Worm (Caenorhabditis elegans): ENCODE data around the gene wee-1.3.
A peak's percentile ranks its signal among the peaks of the same experiment; 100 is the strongest.

wee-1.3 gene

ce11 chrII:9677470-9677869 is 38.8 kb downstream of the wee-1.3 start (continued):
- no peak for TF ChIP-seq nhr-41 (GFP tag; IDR thresholded peaks at IDR 0.05)
- TF ChIP-seq php-3 (GFP tag; IDR thresholded peaks at IDR 0.05): no peak
- TF ChIP-seq sdz-12 (GFP tag; optimal IDR thresholded peaks at IDR 0.05): no peak
- TF ChIP-seq skn-1 (tag; optimal IDR thresholded peaks at IDR 0.05): no peak
- TF ChIP-seq mep-1 (tag; optimal IDR thresholded peaks at IDR 0.05): no peak

ce11 chrII:9674678-9675077 is 41.6 kb downstream of the wee-1.3 start, which contains the start of gene arc-1:
Gene arc-1, plus strand, starts transcription at chrII:9674978.
- no peak for TF ChIP-seq set-16 (GFP tag; IDR thresholded peaks at IDR 0.05)
- TF ChIP-seq tra-1 (GFP tag; IDR thresholded peaks at IDR 0.05): no peak
- TF ChIP-seq mxl-3 (GFP tag; optimal IDR thresholded peaks at IDR 0.05): no peak
- TF ChIP-seq spr-3 (GFP tag; optimal IDR thresholded peaks at IDR 0.05): no peak
- TF ChIP-seq R02D3.7 (tag; optimal IDR thresholded peaks at IDR 0.05): no peak
- TF ChIP-seq mxl-2 (GFP tag; conservative IDR thresholded peaks at IDR 0.05): no peak
- TF ChIP-seq nhr-41 (GFP tag; IDR thresholded peaks at IDR 0.05): no peak

ce11 chrII:9671308-9671707 is 45.0 kb downstream of the wee-1.3 start, which contains the start of gene ZK1320.7:
Gene ZK1320.7, plus strand, starts transcription at chrII:9671608.
- TF ChIP-seq Y5F2A.4 (GFP tag; optimal IDR thresholded peaks at IDR 0.05): no peak
- no peak for TF ChIP-seq ceh-28 (tag; optimal IDR thresholded peaks at IDR 0.05)

ce11 chrII:9668959-9669358 is 47.3 kb downstream of the wee-1.3 start, which contains the start of gene taf-8:
Gene taf-8, plus strand, starts transcription at chrII:9669318.
- TF ChIP-seq fkh-10 (GFP tag; optimal IDR thresholded peaks at IDR 0.05): peak; percentile 26
- no peak for TF ChIP-seq unc-130 (GFP tag; optimal IDR thresholded peaks at IDR 0.05)
- no peak for TF ChIP-seq nhr-10 (tag; optimal IDR thresholded peaks at IDR 0.05)
- no peak for TF ChIP-seq lin-39 (tag; optimal IDR thresholded peaks at IDR 0.05)
- TF ChIP-seq ZK546.5 (tag; optimal IDR thresholded peaks at IDR 0.05): no peak
- no peak for TF ChIP-seq mxl-3 (GFP tag; optimal IDR thresholded peaks at IDR 0.05)
- TF ChIP-seq dmd-9 (GFP tag; IDR thresholded peaks at IDR 0.05): no peak
- TF ChIP-seq daf-19 (GFP tag; conservative IDR thresholded peaks at IDR 0.05): no peak
- TF ChIP-seq ceh-62 (tag; optimal IDR thresholded peaks at IDR 0.05): no peak
- TF ChIP-seq nhr-48 (tag; optimal IDR thresholded peaks at IDR 0.05): no peak
- no peak for TF ChIP-seq Y105C5A.15 (GFP tag; IDR thresholded peaks at IDR 0.05)
- TF ChIP-seq dpl-1 (GFP tag; optimal IDR thresholded peaks at IDR 0.05): peak; percentile 66
- no peak for TF ChIP-seq nhr-41 (GFP tag; IDR thresholded peaks at IDR 0.05)
- TF ChIP-seq ama-1 (optimal IDR thresholded peaks at IDR 0.05): no peak
- no peak for TF ChIP-seq ces-1 (GFP tag; optimal IDR thresholded peaks at IDR 0.05)
- no peak for TF ChIP-seq daf-8 (GFP tag; IDR thresholded peaks at IDR 0.05)
- peak; percentile 97 for TF ChIP-seq T20F7.1 (GFP tag; optimal IDR thresholded peaks at IDR 0.05)
- TF ChIP-seq hmg-1.1 (GFP tag; IDR thresholded peaks at IDR 0.05): no peak
- TF ChIP-seq attf-4 (tag; optimal IDR thresholded peaks at IDR 0.05): no peak
- peak; percentile 98 for TF ChIP-seq Y48G9A.11 (GFP tag; IDR thresholded peaks at IDR 0.05)
- no peak for TF ChIP-seq lin-38 (GFP tag; IDR thresholded peaks at IDR 0.05)
- peak; percentile 78 for TF ChIP-seq aha-1 (tag)
- TF ChIP-seq mes-2 (tag; optimal IDR thresholded peaks at IDR 0.05; ENCODE audit: poor library complexity, severe bottlenecking): peak; percentile 60
- no peak for TF ChIP-seq pqm-1 (tag; optimal IDR thresholded peaks at IDR 0.05)
- TF ChIP-seq nhr-42 (GFP tag; IDR thresholded peaks at IDR 0.05): no peak
- TF ChIP-seq F44E2.7 (GFP tag; IDR thresholded peaks at IDR 0.05): no peak
- no peak for TF ChIP-seq jun-1 (tag; optimal IDR thresholded peaks at IDR 0.05)
- TF ChIP-seq tag-97 (GFP tag; IDR thresholded peaks at IDR 0.05): no peak
- no peak for TF ChIP-seq ceh-20 (GFP tag; IDR thresholded peaks at IDR 0.05)
- peak in 1 of 2 experiments; percentile 59 for TF ChIP-seq unc-62 (GFP tag; optimal IDR thresholded peaks at IDR 0.05 in 1 of 2)
- no peak for TF ChIP-seq unc-62 (tag; optimal IDR thresholded peaks at IDR 0.05)
- TF ChIP-seq mdl-1 (tag; optimal IDR thresholded peaks at IDR 0.05): no peak
- TF ChIP-seq R02D3.7 (tag; optimal IDR thresholded peaks at IDR 0.05): peak; percentile 68
- no peak for TF ChIP-seq hif-1 (tag; optimal IDR thresholded peaks at IDR 0.05)
- peak in 1 of 2 experiments; percentile 82 for TF ChIP-seq lsy-2 (tag; optimal IDR thresholded peaks at IDR 0.05)
- no peak for TF ChIP-seq D1046.2 (GFP tag; IDR thresholded peaks at IDR 0.05)
- TF ChIP-seq lin-29 (GFP tag; IDR thresholded peaks at IDR 0.05): no peak

All from whole organism, L4 larva.